Worm (Caenorhabditis elegans) whole organism, midembryonic: ENCODE results near the gene Y17G7B.18.

ENCODE experiments used
- T22C8.4 ChIP-seq: fragments of 200-800 bp; sonication (Bioruptor generic); IDR thresholded peaks from 2 replicates; pipeline ENCODE4 v1.3.6; 2022; ENCODE audit warnings: missing genetic modification characterization, missing compliant biosample characterization
- flt-1 ChIP-seq: fragments of 200-800 bp; sonication (Bioruptor generic); IDR thresholded peaks from 2 replicates; pipeline ENCODE4 v1.3.6; 2022; ENCODE audit warnings: missing genetic modification characterization, missing compliant biosample characterization
- klf-2 ChIP-seq: fragments of 200-800 bp; sonication (Bioruptor generic); conservative IDR thresholded peaks from 2 replicates; pipeline ENCODE4 v1.3.6; 2022; ENCODE audit warnings: missing genetic modification reagents, missing genetic modification characterization, missing compliant biosample characterization
- tab-1 ChIP-seq: fragments of 200-800 bp; sonication (Bioruptor generic); IDR thresholded peaks from 2 replicates; pipeline ENCODE4 v1.3.6; 2022; ENCODE audit warnings: missing genetic modification characterization, missing compliant biosample characterization
- ztf-23 ChIP-seq: fragments of 200-800 bp; sonication (Bioruptor generic); IDR thresholded peaks from 2 replicates; pipeline ENCODE4 v1.3.6; 2022; ENCODE audit warnings: missing genetic modification reagents, missing genetic modification characterization, missing compliant biosample characterization

DNA sequence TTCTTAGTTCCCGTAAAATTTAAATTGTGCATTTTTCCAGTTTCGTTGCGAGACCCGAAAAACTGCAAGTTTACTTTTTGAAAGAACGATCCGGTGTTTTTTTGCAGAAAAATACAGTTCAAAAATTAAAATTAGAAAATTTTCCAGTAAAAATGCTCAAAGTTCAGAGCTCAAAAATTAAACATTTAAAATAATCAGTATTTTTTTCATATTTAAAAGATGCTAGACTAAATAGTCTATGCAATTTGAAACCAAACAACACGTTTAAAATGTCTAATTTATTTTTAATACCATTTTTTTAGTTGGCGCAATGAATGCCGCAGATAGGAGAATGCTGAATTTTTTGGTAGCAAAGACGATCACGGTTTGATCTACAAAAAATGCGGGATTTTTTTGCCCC lies 39.7 kb upstream of the Y17G7B.18 start, which contains the start of gene Y57A10A.2:
- TF ChIP-seq T22C8.4 (no peak), flt-1 (GFP tag; lab: Robert Waterston, UW) (no peak), klf-2 (GFP tag; lab: Robert Waterston, UW) (no peak), ztf-23 (GFP tag; lab: Robert Waterston, UW) (no peak), tab-1 (GFP tag; lab: Robert Waterston, UW) (no peak)
